Fruit fly (Drosophila melanogaster): Measurements from ENCODE around the gene Krn.

Gene Krn

DNA sequence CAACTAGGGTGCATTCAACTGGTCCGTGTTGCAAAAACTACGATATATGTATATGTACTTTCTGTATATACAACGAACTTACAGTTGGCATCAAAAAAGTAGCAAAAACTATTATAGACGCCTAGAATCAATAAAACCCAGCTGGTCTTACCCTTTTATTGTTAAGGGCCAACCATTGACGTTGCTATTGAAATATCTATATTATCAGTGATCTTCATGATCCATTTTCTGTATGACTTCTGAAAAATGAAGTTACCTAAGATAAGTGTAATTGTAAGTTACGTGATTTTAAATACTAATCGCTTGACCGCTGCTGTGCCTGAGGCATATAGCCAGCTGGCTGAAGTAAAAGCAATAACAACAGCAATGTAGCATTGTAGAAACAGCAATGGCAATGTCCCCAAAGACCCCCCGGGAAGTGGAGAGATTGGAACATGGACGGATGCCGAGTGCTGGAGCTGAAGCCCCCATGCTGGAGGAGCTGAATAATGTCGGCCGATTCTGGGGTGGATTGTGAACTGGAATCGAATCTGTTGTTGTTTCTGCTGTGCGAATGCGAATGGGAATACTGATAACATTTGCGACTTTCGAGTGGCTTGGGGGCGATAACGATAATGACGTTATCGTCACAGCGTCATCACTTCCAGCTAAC, 3.8 kb upstream of the Krn start (continued):
- TF ChIP-seq CG8290 (GFP tag; optimal IDR thresholded peaks at IDR 0.05) (no peak), CG8290 (tag; optimal IDR thresholded peaks at IDR 0.05) (no peak), Six4 (GFP tag; optimal IDR thresholded peaks at IDR 0.05) (peak; percentile 12), trem (tag; optimal IDR thresholded peaks at IDR 0.05) (peak; percentile 47), CG14710 (tag; optimal IDR thresholded peaks at IDR 0.05) (no peak), CoRest (tag; optimal IDR thresholded peaks at IDR 0.05) (peak; percentile 36), fd102C (GFP tag; optimal IDR thresholded peaks at IDR 0.05) (no peak), CG4404 (GFP tag; IDR thresholded peaks at IDR 0.05) (no peak), CG11456 (GFP tag; IDR thresholded peaks at IDR 0.05) (no peak), otp (GFP tag; IDR thresholded peaks at IDR 0.05) (no peak), CG4617 (GFP tag; optimal IDR thresholded peaks at IDR 0.05; ENCODE audit: borderline replicate concordance) (no peak), Hey (tag; optimal IDR thresholded peaks at IDR 0.05) (no peak), CG11504 (tag; optimal IDR thresholded peaks at IDR 0.05) (peak; percentile 64), Elba2 (GFP tag; optimal IDR thresholded peaks at IDR 0.05) (no peak), Asciz (GFP tag; optimal IDR thresholded peaks at IDR 0.05) (peak; percentile 50), crc (GFP tag; optimal IDR thresholded peaks at IDR 0.05) (peak; percentile 8), CG11695 (GFP tag; IDR thresholded peaks at IDR 0.05) (0 out of 3 replicates have a peak, but pooled peaks have one; percentile 42), CG14860 (GFP tag; IDR thresholded peaks at IDR 0.05; ENCODE audit: partially characterized antibody) (no peak), az2 (GFP tag; optimal IDR thresholded peaks at IDR 0.05) (peak; percentile 32), CG7786 (GFP tag; optimal IDR thresholded peaks at IDR 0.05) (no peak), Xbp1 (GFP tag; optimal IDR thresholded peaks at IDR 0.05) (peak; percentile 26), CG10267 (tag; optimal IDR thresholded peaks at IDR 0.05) (peak; percentile 27), CG6791 (GFP tag; IDR thresholded peaks at IDR 0.05; ENCODE audit: partially characterized antibody) (no peak), ind (GFP tag; optimal IDR thresholded peaks at IDR 0.05) (peak; percentile 36), CG3281 (GFP tag; optimal IDR thresholded peaks at IDR 0.05) (peak; percentile 65), CG8944 (GFP tag; optimal IDR thresholded peaks at IDR 0.05) (no peak), pnt (GFP tag; optimal IDR thresholded peaks at IDR 0.05) (no peak), slp2 (GFP tag; optimal IDR thresholded peaks at IDR 0.05) (no peak), CkIIα-i1 (GFP tag; IDR thresholded peaks at IDR 0.05) (no peak), CG18764 (GFP tag; optimal IDR thresholded peaks at IDR 0.05) (no peak), Ets97D (GFP tag; optimal IDR thresholded peaks at IDR 0.05) (no peak), tup (GFP tag; optimal IDR thresholded peaks at IDR 0.05) (no peak), CG32772 (GFP tag; IDR thresholded peaks at IDR 0.05) (no peak), BtbVII (GFP tag; optimal IDR thresholded peaks at IDR 0.05) (no peak), CG6272 (GFP tag; IDR thresholded peaks at IDR 0.05) (no peak), org-1 (GFP tag; optimal IDR thresholded peaks at IDR 0.05) (no peak), en (GFP tag; optimal IDR thresholded peaks at IDR 0.05) (no peak), Hsf (GFP tag; optimal IDR thresholded peaks at IDR 0.05) (peak; percentile 25), CG15696 (tag; optimal IDR thresholded peaks at IDR 0.05) (peak; percentile 20), sob (GFP tag; IDR thresholded peaks at IDR 0.05) (0 out of 2 replicates have a peak, but pooled peaks have one; percentile 28), CG15011 (GFP tag; optimal IDR thresholded peaks at IDR 0.05) (no peak), NFAT (GFP tag; IDR thresholded peaks at IDR 0.05) (no peak), unpg (GFP tag; optimal IDR thresholded peaks at IDR 0.05) (peak; percentile 60), Usf (GFP tag; optimal IDR thresholded peaks at IDR 0.05) (peak; percentile 9), CG10654 (GFP tag; optimal IDR thresholded peaks at IDR 0.05) (no peak), caup (GFP tag; optimal IDR thresholded peaks at IDR 0.05; ENCODE audit: severe bottlenecking) (no peak), HHEX (GFP tag; optimal IDR thresholded peaks at IDR 0.05) (peak; percentile 23), Bdp1 (GFP tag; optimal IDR thresholded peaks at IDR 0.05) (peak; percentile 31), CG30020 (tag; optimal IDR thresholded peaks at IDR 0.05) (no peak), GATAe (GFP tag; conservative IDR thresholded peaks at IDR 0.05) (no peak), Abd-B (GFP tag; optimal IDR thresholded peaks at IDR 0.05) (no peak)

Data from whole organism, embryonic.